Fruit fly (Drosophila melanogaster): ENCODE data around the gene nebu.

dm6 chr3L:12862820-12863219 is 19.9 kb upstream of the nebu start, which contains the start of gene CG10943:
- TF ChIP-seq CTCF (optimal IDR thresholded peaks at IDR 0.05) (no peak), CG8478 (optimal IDR thresholded peaks at IDR 0.05) (no peak)
